Fruit fly (Drosophila melanogaster) whole organism, embryonic: Measurements from ENCODE around the gene CG11374.

Experiments
- BEAF-32 ChIP-seq: fragments of 200-800 bp; sonication (Bioruptor generic); optimal IDR thresholded peaks from 3 replicates; lab custom pipeline; 2017; ENCODE audit warnings: missing biosample characterization, missing genetic modification characterization, mild to moderate bottlenecking, moderate library complexity, missing genetic modification reagents
- BtbVII ChIP-seq: fragments of 200-800 bp; sonication (Bioruptor generic); optimal IDR thresholded peaks from 3 replicates; lab custom pipeline; 2017; ENCODE audit warnings: missing biosample characterization, mild to moderate bottlenecking, missing genetic modification characterization
- C15 ChIP-seq: fragments of 200-800 bp; sonication (Bioruptor generic); IDR thresholded peaks from 3 replicates; pipeline ENCODE4 v1.3.6; 2022; ENCODE audit warnings: missing biosample characterization, missing genetic modification characterization
- CG14965 ChIP-seq: fragments of 200-800 bp; sonication (Bioruptor generic); optimal IDR thresholded peaks from 2 replicates; lab custom pipeline; 2016; ENCODE audit warnings: missing biosample characterization, missing genetic modification characterization, borderline replicate concordance
- CG15601 ChIP-seq: fragments of 200-800 bp; sonication (Bioruptor generic); optimal IDR thresholded peaks from 3 replicates; lab custom pipeline; 2019; ENCODE audit warnings: missing biosample characterization, mild to moderate bottlenecking, missing genetic modification characterization, moderate library complexity
- CG17359 ChIP-seq: fragments of 200-800 bp; sonication (Bioruptor generic); optimal IDR thresholded peaks from 3 replicates; lab custom pipeline; 2018; ENCODE audit warnings: missing biosample characterization, mild to moderate bottlenecking, missing genetic modification characterization, moderate library complexity
- CG18011 ChIP-seq: fragments of 200-800 bp; sonication (Bioruptor generic); optimal IDR thresholded peaks from 2 replicates; lab custom pipeline; 2017; ENCODE audit warnings: missing biosample characterization, missing genetic modification characterization, mild to moderate bottlenecking, moderate library complexity, missing genotype
- CG2116 ChIP-seq: fragments of 200-800 bp; sonication (Bioruptor generic); optimal IDR thresholded peaks from 3 replicates; lab custom pipeline; 2018; ENCODE audit warnings: missing biosample characterization, mild to moderate bottlenecking, missing genetic modification characterization
- CG31388 ChIP-seq: fragments of 200-800 bp; sonication (Bioruptor generic); optimal IDR thresholded peaks from 2 replicates; lab custom pipeline; 2016; ENCODE audit warnings: missing biosample characterization, missing genetic modification characterization
- CG32532 ChIP-seq: fragments of 200-800 bp; sonication (Bioruptor generic); IDR thresholded peaks from 2 replicates; pipeline ENCODE4 v1.3.6; 2022; ENCODE audit warnings: missing biosample characterization, missing genetic modification characterization
- CG32767 ChIP-seq: fragments of 200-800 bp; sonication (Bioruptor generic); IDR thresholded peaks from 2 replicates; pipeline ENCODE4 v1.3.6; 2022; ENCODE audit warnings: missing biosample characterization, missing genetic modification characterization
- CG33557 ChIP-seq: fragments of 200-800 bp; sonication (Bioruptor generic); optimal IDR thresholded peaks from 2 replicates; lab custom pipeline; 2019; ENCODE audit warnings: missing biosample characterization, mild to moderate bottlenecking, missing genetic modification characterization, moderate library complexity
- CG3838 ChIP-seq: fragments of 200-800 bp; sonication (Bioruptor generic); optimal IDR thresholded peaks from 3 replicates; lab custom pipeline; 2016; ENCODE audit warnings: missing biosample characterization, missing genetic modification characterization
- CG4282 ChIP-seq: fragments of 200-800 bp; sonication (Bioruptor generic); optimal IDR thresholded peaks from 2 replicates; lab custom pipeline; 2016; ENCODE audit warnings: missing biosample characterization, missing genetic modification characterization
- CG6254 ChIP-seq: fragments of 200-800 bp; sonication (Bioruptor generic); optimal IDR thresholded peaks from 3 replicates; lab custom pipeline; 2017; ENCODE audit warnings: mild to moderate bottlenecking, missing biosample characterization, missing genetic modification reagents, missing genetic modification characterization
- CG6791 ChIP-seq: fragments of 200-800 bp; sonication (Bioruptor generic); IDR thresholded peaks from 3 replicates; pipeline ENCODE4 v1.3.6; 2022; ENCODE audit warnings: missing biosample characterization, missing genetic modification characterization; ENCODE audit not compliant: partially characterized antibody
- CG7987 ChIP-seq: fragments of 200-800 bp; sonication (Bioruptor generic); optimal IDR thresholded peaks from 2 replicates; lab custom pipeline; 2018; ENCODE audit warnings: missing biosample characterization, mild to moderate bottlenecking, missing genetic modification characterization, moderate library complexity
- CG8089 ChIP-seq: fragments of 200-800 bp; sonication (Bioruptor generic); optimal IDR thresholded peaks from 3 replicates; lab custom pipeline; 2016; ENCODE audit warnings: missing biosample characterization, missing genetic modification characterization
- CTCF ChIP-seq: fragments of 200-800 bp; sonication (Bioruptor generic); optimal IDR thresholded peaks from 2 replicates; lab custom pipeline; 2017; ENCODE audit warnings: missing biosample characterization, mild to moderate bottlenecking, missing genetic modification characterization, moderate library complexity
- Dll ChIP-seq: fragments of 200-800 bp; sonication (Bioruptor generic); IDR thresholded peaks from 4 replicates; pipeline ENCODE4 v1.3.6; 2022; ENCODE audit warnings: missing biosample characterization, missing genetic modification characterization; ENCODE audit not compliant: partially characterized antibody
- Doc2 ChIP-seq: fragments of 200-800 bp; sonication (Bioruptor generic); IDR thresholded peaks from 2 replicates; pipeline ENCODE4 v1.3.6; 2022; ENCODE audit warnings: missing biosample characterization, missing genetic modification characterization
- Eip74EF ChIP-seq, 2 experiments: fragments of 200-800 bp in 1 of 2; fragments of >200 bp in 1 of 2; sonication (Bioruptor generic) in 1 of 2; optimal IDR thresholded peaks; 2 replicates each; lab custom pipeline; 2017 to 2019; ENCODE audit warnings: missing biosample characterization in 2 of 2, missing genetic modification characterization in 2 of 2, mild to moderate bottlenecking in 1 of 2, moderate library complexity in 1 of 2
- HLH3B ChIP-seq: fragments of 200-800 bp; sonication (Bioruptor generic); IDR thresholded peaks from 2 replicates; pipeline ENCODE4 v1.3.6; 2022; ENCODE audit warnings: missing biosample characterization, missing genetic modification characterization
- Hr3 ChIP-seq: fragments of 200-800 bp; sonication (Bioruptor generic); optimal IDR thresholded peaks from 3 replicates; lab custom pipeline; 2016; ENCODE audit warnings: missing biosample characterization, missing genetic modification characterization
- MESR4 ChIP-seq: fragments of 200-800 bp; sonication (Bioruptor generic); optimal IDR thresholded peaks from 2 replicates; lab custom pipeline; 2018; ENCODE audit warnings: missing biosample characterization, mild to moderate bottlenecking, missing genetic modification characterization, moderate library complexity
- MTF-1 ChIP-seq: fragments of 200-800 bp; sonication (Bioruptor generic); optimal IDR thresholded peaks from 2 replicates; lab custom pipeline; 2018; ENCODE audit warnings: missing biosample characterization, mild to moderate bottlenecking, missing genetic modification characterization, borderline replicate concordance
- Mad ChIP-seq: fragments of 200-800 bp; sonication (Bioruptor generic); optimal IDR thresholded peaks from 2 replicates; lab custom pipeline; 2016; ENCODE audit warnings: missing biosample characterization, missing genetic modification characterization
- Opbp ChIP-seq: fragments of 200-800 bp; sonication (Bioruptor generic); IDR thresholded peaks from 3 replicates; pipeline ENCODE4 v1.3.6; 2022; ENCODE audit warnings: missing biosample characterization, missing genetic modification characterization; ENCODE audit not compliant: partially characterized antibody
- Sry-δ ChIP-seq: fragments of 200-800 bp; sonication (Bioruptor generic); optimal IDR thresholded peaks from 2 replicates; lab custom pipeline; 2016; ENCODE audit warnings: missing biosample characterization, missing genetic modification characterization
- Stat92E ChIP-seq, 3 experiments: fragments of >200 bp in 2 of 3; fragments of 200-800 bp in 1 of 3; sonication (Bioruptor generic) in 1 of 3; optimal IDR thresholded peaks; 2 replicates each; lab custom pipeline; 2017 to 2019; ENCODE audit warnings: missing biosample characterization in 3 of 3, missing genetic modification characterization in 3 of 3, mild to moderate bottlenecking in 1 of 3, moderate library complexity in 1 of 3
- Trl ChIP-seq, 3 experiments: fragments of >200 bp in 2 of 3; fragments of 200-800 bp in 1 of 3; sonication (Bioruptor generic) in 1 of 3; optimal IDR thresholded peaks; 2 replicates in 1 of 3; 3 replicates in 2 of 3; lab custom pipeline; 2016 to 2017; ENCODE audit warnings: missing biosample characterization in 1 of 3, missing genetic modification characterization in 1 of 3
- bbx ChIP-seq: fragments of 200-800 bp; sonication (Bioruptor generic); IDR thresholded peaks from 2 replicates; pipeline ENCODE4 v1.3.6; 2022; ENCODE audit warnings: missing biosample characterization, missing genetic modification characterization; ENCODE audit not compliant: partially characterized antibody
- bigmax ChIP-seq: fragments of 200-800 bp; sonication (Bioruptor generic); optimal IDR thresholded peaks from 2 replicates; lab custom pipeline; 2018; ENCODE audit warnings: missing biosample characterization, mild to moderate bottlenecking, missing genetic modification characterization
- dm ChIP-seq: fragments of 200-800 bp; sonication (Bioruptor generic); optimal IDR thresholded peaks from 3 replicates; lab custom pipeline; 2016; ENCODE audit warnings: missing biosample characterization, missing genetic modification characterization
- gem ChIP-seq: fragments of 200-800 bp; sonication (Bioruptor generic); optimal IDR thresholded peaks from 2 replicates; lab custom pipeline; 2019; ENCODE audit warnings: missing biosample characterization, mild to moderate bottlenecking, missing genetic modification characterization, moderate library complexity
- hb ChIP-seq: fragments of 200-800 bp; sonication (Bioruptor generic); IDR thresholded peaks from 3 replicates; pipeline ENCODE4 v1.3.6; 2022; ENCODE audit warnings: missing biosample characterization, missing genetic modification characterization; ENCODE audit not compliant: partially characterized antibody
- her ChIP-seq: fragments of 200-800 bp; sonication (Bioruptor generic); optimal IDR thresholded peaks from 2 replicates; lab custom pipeline; 2016; ENCODE audit warnings: missing biosample characterization, missing genetic modification characterization
- kah ChIP-seq: fragments of 200-800 bp; sonication (Bioruptor generic); optimal IDR thresholded peaks from 2 replicates; lab custom pipeline; 2018; ENCODE audit warnings: missing biosample characterization, mild to moderate bottlenecking, missing genetic modification characterization
- mld ChIP-seq: fragments of 200-800 bp; sonication (Bioruptor generic); IDR thresholded peaks from 3 replicates; pipeline ENCODE4 v1.3.6; 2022; ENCODE audit warnings: missing biosample characterization, missing genetic modification characterization; ENCODE audit not compliant: partially characterized antibody
- peb ChIP-seq: fragments of 200-800 bp; sonication (Bioruptor generic); IDR thresholded peaks from 2 replicates; pipeline ENCODE4 v1.3.6; 2022; ENCODE audit warnings: missing biosample characterization, missing genetic modification characterization
- psq ChIP-seq: fragments of 200-800 bp; sonication (Bioruptor generic); optimal IDR thresholded peaks from 2 replicates; lab custom pipeline; 2017; ENCODE audit warnings: missing biosample characterization, missing genetic modification characterization
- rib ChIP-seq: fragments of 200-800 bp; sonication (Bioruptor generic); IDR thresholded peaks from 2 replicates; pipeline ENCODE4 v1.3.6; 2022; ENCODE audit warnings: missing biosample characterization, missing genetic modification characterization
- schlank ChIP-seq: fragments of 200-800 bp; sonication (Bioruptor generic); optimal IDR thresholded peaks from 2 replicates; lab custom pipeline; 2018; ENCODE audit warnings: missing biosample characterization, mild to moderate bottlenecking, missing genetic modification characterization
- sd ChIP-seq: fragments of 200-800 bp; sonication (Bioruptor generic); optimal IDR thresholded peaks from 3 replicates; lab custom pipeline; 2018; ENCODE audit warnings: missing biosample characterization, mild to moderate bottlenecking, missing genetic modification characterization, moderate library complexity
- sens-2 ChIP-seq: fragments of 200-800 bp; sonication (Bioruptor generic); IDR thresholded peaks from 2 replicates; pipeline ENCODE4 v1.3.6; 2022; ENCODE audit warnings: missing biosample characterization, missing genetic modification characterization
- sima ChIP-seq: fragments of 200-800 bp; sonication (Bioruptor generic); optimal IDR thresholded peaks from 2 replicates; lab custom pipeline; 2016; ENCODE audit warnings: missing biosample characterization, missing genetic modification characterization
- so ChIP-seq: fragments of 200-800 bp; sonication (Bioruptor generic); IDR thresholded peaks from 3 replicates; pipeline ENCODE4 v1.3.6; 2022; ENCODE audit warnings: missing biosample characterization, missing genetic modification characterization
- toy ChIP-seq: fragments of 200-800 bp; sonication (Bioruptor generic); IDR thresholded peaks from 2 replicates; pipeline ENCODE4 v1.3.6; 2022; ENCODE audit warnings: missing biosample characterization, missing genetic modification characterization
- vnd ChIP-seq: fragments of 200-800 bp; sonication (Bioruptor generic); IDR thresholded peaks from 3 replicates; pipeline ENCODE4 v1.3.6; 2022; ENCODE audit warnings: missing biosample characterization, missing genetic modification characterization; ENCODE audit not compliant: partially characterized antibody

CG11374 gene

DNA sequence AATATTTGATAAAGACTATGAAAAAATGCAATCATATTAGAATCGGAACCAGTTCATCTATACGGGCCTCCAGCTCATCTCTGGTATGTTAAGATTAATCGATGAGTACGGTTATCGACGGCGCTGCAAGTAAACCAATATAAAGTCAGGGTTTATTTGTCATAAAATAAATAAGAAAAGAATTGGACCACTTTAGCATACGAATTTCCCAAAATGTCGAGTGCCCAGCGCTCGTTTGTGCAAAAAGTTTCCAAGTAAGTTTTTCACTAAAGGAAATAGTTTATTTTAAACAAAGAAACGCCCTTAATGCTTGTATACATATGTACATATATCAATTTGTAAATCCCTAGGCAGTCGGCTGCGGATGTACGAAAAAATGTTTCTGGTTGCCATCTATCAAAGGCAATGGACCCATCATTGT is 18.5 kb downstream of the CG11374 start, which contains the start of gene Zir (continued):
- TF ChIP-seq CG31388 (GFP tag; lab: Kevin White, UChicago): no peak
- no peak for TF ChIP-seq schlank
- no peak for TF ChIP-seq Mad
- TF ChIP-seq BtbVII: peak; percentile 14
- no peak for TF ChIP-seq Hr3 (GFP tag; lab: Kevin White, UChicago)
- no peak; the same call in 1 of the 3 replicates for TF ChIP-seq Opbp (GFP tag; lab: Robert Waterston, UW)
- no peak for TF ChIP-seq sd (tag; lab: Kevin White, UChicago)
- no peak for TF ChIP-seq CG6254 (GFP tag; lab: Kevin White, UChicago)
- no peak for TF ChIP-seq kah (GFP tag; lab: Kevin White, UChicago)
- peak; percentile 59 for TF ChIP-seq BEAF-32 (GFP tag; lab: Kevin White, UChicago)
- 0 out of 3 replicates have a peak, but pooled peaks have one; percentile 50 for TF ChIP-seq vnd (GFP tag; lab: Robert Waterston, UW)
- TF ChIP-seq MTF-1 (GFP tag; lab: Kevin White, UChicago): no peak
- TF ChIP-seq CG4282: no peak
- TF ChIP-seq toy (GFP tag; lab: Robert Waterston, UW): no peak
- TF ChIP-seq mld: peak; percentile 39; the same call in 2 of the 3 replicates
- TF ChIP-seq CG8089: no peak
- peak; percentile 9 for TF ChIP-seq CG15601 (tag; lab: Kevin White, UChicago)
- TF ChIP-seq peb (GFP tag; lab: Robert Waterston, UW): no peak
- TF ChIP-seq MESR4 (GFP tag; lab: Kevin White, UChicago): peak; percentile 74
- no peak for TF ChIP-seq bigmax (GFP tag; lab: Kevin White, UChicago)
- TF ChIP-seq Eip74EF (GFP tag; optimal IDR thresholded peaks at IDR 0.05; lab: Kevin White, UChicago): no peak
- TF ChIP-seq Dll: peak; percentile 66; the same call in 2 of the 4 replicates
- no peak for TF ChIP-seq Stat92E (GFP tag; optimal IDR thresholded peaks at IDR 0.05; lab: Kevin White, UChicago)
- peak; percentile 51 for TF ChIP-seq Sry-δ (GFP tag; lab: Kevin White, UChicago)
- TF ChIP-seq CG2116 (GFP tag; lab: Kevin White, UChicago): peak; percentile 33
- no peak for TF ChIP-seq sima (GFP tag; lab: Kevin White, UChicago)
- no peak for TF ChIP-seq psq (GFP tag; lab: Kevin White, UChicago)
- TF ChIP-seq CG6791 (GFP tag; lab: Robert Waterston, UW): peak; percentile 58; the same call in 2 of the 3 replicates
- TF ChIP-seq HLH3B: no peak
- TF ChIP-seq Trl (optimal IDR thresholded peaks at IDR 0.05; lab: Kevin White, UChicago): no peak
- no peak for TF ChIP-seq Trl (GFP tag; optimal IDR thresholded peaks at IDR 0.05; lab: Kevin White, UChicago)
- TF ChIP-seq CG3838 (GFP tag; lab: Kevin White, UChicago): no peak
- TF ChIP-seq CG17359 (tag; lab: Kevin White, UChicago): no peak
- TF ChIP-seq CG14965 (GFP tag; lab: Kevin White, UChicago): no peak
- no peak for TF ChIP-seq CG7987 (GFP tag; lab: Kevin White, UChicago)
- no peak for TF ChIP-seq sens-2 (GFP tag; lab: Robert Waterston, UW)
- TF ChIP-seq CG33557: peak; percentile 29
- no peak for TF ChIP-seq Doc2
- no peak for TF ChIP-seq gem (tag; lab: Kevin White, UChicago)
- peak; percentile 29 for TF ChIP-seq CTCF (GFP tag; lab: Kevin White, UChicago)
- TF ChIP-seq rib (GFP tag; lab: Robert Waterston, UW): no peak
- no peak for TF ChIP-seq C15 (GFP tag; lab: Robert Waterston, UW)
- peak; percentile 80 for TF ChIP-seq bbx
- no peak for TF ChIP-seq so (GFP tag; lab: Robert Waterston, UW)
- TF ChIP-seq CG18011 (GFP tag; lab: Kevin White, UChicago): no peak
- TF ChIP-seq her (GFP tag; lab: Kevin White, UChicago): no peak
- TF ChIP-seq hb: peak; percentile 72
- no peak for TF ChIP-seq CG32767
- TF ChIP-seq dm: no peak
- no peak for TF ChIP-seq CG32532 (GFP tag; lab: Robert Waterston, UW)
